Worm (Caenorhabditis elegans): ENCODE data around the gene vps-36.

- TF ChIP-seq cog-1 (tag; optimal IDR thresholded peaks at IDR 0.05) (no peak), flt-1 (GFP tag; IDR thresholded peaks at IDR 0.05) (no peak), ref-1 (GFP tag; conservative IDR thresholded peaks at IDR 0.05) (no peak), med-1 (GFP tag; optimal IDR thresholded peaks at IDR 0.05; ENCODE audit: insufficient read depth) (no peak), klf-2 (GFP tag; conservative IDR thresholded peaks at IDR 0.05) (no peak)
These were observed 31.0 kb downstream of the vps-36 start, which contains the start of gene F58B4.3 for ce11 chrV:10929511-10929910.
